Fruit fly (Drosophila melanogaster) whole organism, embryonic: Measurements from ENCODE around the gene Drs.

Source experiments
- Atf-2 ChIP-seq: fragments of 200-800 bp; sonication (Bioruptor generic); optimal IDR thresholded peaks from 2 replicates; lab custom pipeline; 2016; ENCODE audit warnings: missing biosample characterization, missing genetic modification characterization
- Bdp1 ChIP-seq: fragments of 200-800 bp; sonication (Bioruptor generic); optimal IDR thresholded peaks from 3 replicates; lab custom pipeline; 2016; ENCODE audit warnings: missing biosample characterization, missing genetic modification characterization
- Blimp-1 ChIP-seq: fragments of 200-800 bp; sonication (Bioruptor generic); optimal IDR thresholded peaks from 3 replicates; lab custom pipeline; 2018; ENCODE audit warnings: missing biosample characterization, missing genetic modification characterization, mild to moderate bottlenecking, moderate library complexity, missing genetic modification reagents
- CG10147 ChIP-seq: fragments of 200-800 bp; sonication (Bioruptor generic); optimal IDR thresholded peaks from 2 replicates; lab custom pipeline; 2019; ENCODE audit warnings: missing biosample characterization, mild to moderate bottlenecking, missing genetic modification characterization, moderate library complexity
- CG10321 ChIP-seq: fragments of 200-800 bp; sonication (Bioruptor generic); IDR thresholded peaks from 2 replicates; pipeline ENCODE4 v1.3.6; 2022; ENCODE audit warnings: missing biosample characterization, missing genetic modification characterization
- CG1233 ChIP-seq: fragments of 200-800 bp; sonication (Bioruptor generic); optimal IDR thresholded peaks from 4 replicates; lab custom pipeline; 2018; ENCODE audit warnings: missing biosample characterization, mild to moderate bottlenecking, missing genetic modification characterization
- CG12391 ChIP-seq: fragments of 200-800 bp; sonication (Bioruptor generic); optimal IDR thresholded peaks from 3 replicates; lab custom pipeline; 2018; ENCODE audit warnings: missing biosample characterization, mild to moderate bottlenecking, missing genetic modification characterization, moderate library complexity
- CG12769 ChIP-seq: fragments of 200-800 bp; sonication (Bioruptor generic); optimal IDR thresholded peaks from 2 replicates; lab custom pipeline; 2019; ENCODE audit warnings: missing biosample characterization, mild to moderate bottlenecking, missing genetic modification characterization, moderate library complexity
- CG16813 ChIP-seq: fragments of 200-800 bp; sonication (Bioruptor generic); IDR thresholded peaks from 3 replicates; pipeline ENCODE4 v1.3.6; 2022; ENCODE audit warnings: missing biosample characterization, missing genetic modification characterization; ENCODE audit not compliant: partially characterized antibody
- CG18599 ChIP-seq: fragments of 200-800 bp; sonication (Bioruptor generic); optimal IDR thresholded peaks from 3 replicates; lab custom pipeline; 2017; ENCODE audit warnings: missing biosample characterization, missing genetic modification characterization, mild to moderate bottlenecking, moderate library complexity, missing genetic modification reagents
- CG2199 ChIP-seq: fragments of 200-800 bp; sonication (Bioruptor generic); IDR thresholded peaks from 3 replicates; pipeline ENCODE4 v1.3.6; 2022; ENCODE audit warnings: missing biosample characterization, missing genetic modification characterization
- CG33557 ChIP-seq: fragments of 200-800 bp; sonication (Bioruptor generic); optimal IDR thresholded peaks from 2 replicates; lab custom pipeline; 2019; ENCODE audit warnings: missing biosample characterization, mild to moderate bottlenecking, missing genetic modification characterization, moderate library complexity
- CG4707 ChIP-seq: fragments of 200-800 bp; sonication (Bioruptor generic); optimal IDR thresholded peaks from 2 replicates; lab custom pipeline; 2018; ENCODE audit warnings: missing biosample characterization, mild to moderate bottlenecking, missing genetic modification characterization, moderate library complexity
- CG9876 ChIP-seq: fragments of 200-800 bp; sonication (Bioruptor generic); optimal IDR thresholded peaks from 2 replicates; lab custom pipeline; 2016; ENCODE audit warnings: missing biosample characterization, missing genetic modification characterization
- Camta ChIP-seq: fragments of 200-800 bp; sonication (Bioruptor generic); optimal IDR thresholded peaks from 2 replicates; lab custom pipeline; 2016; ENCODE audit warnings: missing biosample characterization, missing genetic modification characterization
- Eip74EF ChIP-seq, 2 experiments: fragments of 200-800 bp in 1 of 2; fragments of >200 bp in 1 of 2; sonication (Bioruptor generic) in 1 of 2; optimal IDR thresholded peaks; 2 replicates each; lab custom pipeline; 2017 to 2019; ENCODE audit warnings: missing biosample characterization in 2 of 2, missing genetic modification characterization in 2 of 2, mild to moderate bottlenecking in 1 of 2, moderate library complexity in 1 of 2
- Med ChIP-seq: fragments of 200-800 bp; sonication (Bioruptor generic); peaks from one replicate; lab custom pipeline; 2016; ENCODE audit warnings: missing biosample characterization, missing genetic modification characterization, mild to moderate bottlenecking, inconsistent platforms, moderate library complexity
- Poxn ChIP-seq: fragments of 200-800 bp; sonication (Bioruptor generic); IDR thresholded peaks from 2 replicates; pipeline ENCODE4 v1.3.6; 2022; ENCODE audit warnings: missing biosample characterization, missing genetic modification characterization
- Stat92E ChIP-seq, 3 experiments: fragments of >200 bp in 2 of 3; fragments of 200-800 bp in 1 of 3; sonication (Bioruptor generic) in 1 of 3; optimal IDR thresholded peaks; 2 replicates each; lab custom pipeline; 2017 to 2019; ENCODE audit warnings: missing biosample characterization in 3 of 3, missing genetic modification characterization in 3 of 3, mild to moderate bottlenecking in 1 of 3, moderate library complexity in 1 of 3
- abd-A ChIP-seq: fragments of 200-800 bp; sonication (Bioruptor generic); optimal IDR thresholded peaks from 3 replicates; lab custom pipeline; 2019; ENCODE audit warnings: missing biosample characterization, mild to moderate bottlenecking, missing genetic modification characterization, moderate library complexity
- al ChIP-seq: fragments of 200-800 bp; sonication (Bioruptor generic); IDR thresholded peaks from 2 replicates; pipeline ENCODE4 v1.3.6; 2022; ENCODE audit warnings: missing biosample characterization, missing genetic modification characterization
- bbx ChIP-seq: fragments of 200-800 bp; sonication (Bioruptor generic); IDR thresholded peaks from 2 replicates; pipeline ENCODE4 v1.3.6; 2022; ENCODE audit warnings: missing biosample characterization, missing genetic modification characterization; ENCODE audit not compliant: partially characterized antibody
- da ChIP-seq: fragments of 200-800 bp; sonication (Bioruptor generic); optimal IDR thresholded peaks from 2 replicates; lab custom pipeline; 2016; ENCODE audit warnings: missing biosample characterization, missing genetic modification characterization
- dysf ChIP-seq: fragments of 200-800 bp; sonication (Bioruptor generic); IDR thresholded peaks from 3 replicates; pipeline ENCODE4 v1.3.6; 2022; ENCODE audit warnings: missing biosample characterization, missing genetic modification characterization
- fru ChIP-seq: fragments of >200 bp; optimal IDR thresholded peaks from 2 replicates; lab custom pipeline; 2017
- grn ChIP-seq: fragments of 200-800 bp; sonication (Bioruptor generic); optimal IDR thresholded peaks from 3 replicates; lab custom pipeline; 2017; ENCODE audit warnings: missing biosample characterization, missing genetic modification characterization
- hkb ChIP-seq, 2 experiments: fragments of 200-800 bp in 1 of 2; fragments of >200 bp in 1 of 2; sonication (Bioruptor generic) in 1 of 2; IDR thresholded peaks in 1 of 2; optimal IDR thresholded peaks in 1 of 2; 2 replicates each; pipeline versions ENCODE4 v1.3.6 to Lab custom; 2017 to 2022; ENCODE audit warnings: missing biosample characterization in 1 of 2, missing genetic modification characterization in 1 of 2
- kni ChIP-seq: fragments of 200-800 bp; sonication (Bioruptor generic); optimal IDR thresholded peaks from 3 replicates; lab custom pipeline; 2017; ENCODE audit warnings: mild to moderate bottlenecking, missing biosample characterization, missing genetic modification reagents, missing genetic modification characterization
- lab ChIP-seq: fragments of 200-800 bp; sonication (Bioruptor generic); optimal IDR thresholded peaks from 3 replicates; lab custom pipeline; 2017; ENCODE audit warnings: missing biosample characterization, missing genetic modification characterization, mild to moderate bottlenecking, moderate library complexity, missing genetic modification reagents
- oc ChIP-seq: fragments of 200-800 bp; sonication (Bioruptor generic); optimal IDR thresholded peaks from 2 replicates; lab custom pipeline; 2018; ENCODE audit warnings: missing biosample characterization, mild to moderate bottlenecking, missing genetic modification characterization, moderate library complexity
- pb ChIP-seq: fragments of 200-800 bp; sonication (Bioruptor generic); optimal IDR thresholded peaks from 3 replicates; lab custom pipeline; 2016; ENCODE audit warnings: missing biosample characterization, missing genetic modification characterization
- pros ChIP-seq: fragments of 200-800 bp; sonication (Bioruptor generic); optimal IDR thresholded peaks from 3 replicates; lab custom pipeline; 2019; ENCODE audit warnings: missing biosample characterization, mild to moderate bottlenecking, missing genetic modification characterization, moderate library complexity
- repo ChIP-seq: fragments of 200-800 bp; sonication (Bioruptor generic); optimal IDR thresholded peaks from 2 replicates; lab custom pipeline; 2016; ENCODE audit warnings: missing biosample characterization, missing genetic modification characterization
- rib ChIP-seq: fragments of 200-800 bp; sonication (Bioruptor generic); IDR thresholded peaks from 2 replicates; pipeline ENCODE4 v1.3.6; 2022; ENCODE audit warnings: missing biosample characterization, missing genetic modification characterization
- salm ChIP-seq: fragments of 200-800 bp; sonication (Bioruptor generic); optimal IDR thresholded peaks from 2 replicates; lab custom pipeline; 2018; ENCODE audit warnings: missing biosample characterization, mild to moderate bottlenecking, missing genetic modification characterization
- sna ChIP-seq: fragments of 200-800 bp; sonication (Bioruptor generic); IDR thresholded peaks from 2 replicates; pipeline ENCODE4 v1.3.6; 2022; ENCODE audit warnings: missing biosample characterization, missing genetic modification characterization; ENCODE audit not compliant: partially characterized antibody
- tna ChIP-seq: fragments of 200-800 bp; sonication (Bioruptor generic); IDR thresholded peaks from 2 replicates; pipeline ENCODE4 v1.3.6; 2022; ENCODE audit warnings: missing biosample characterization, missing genetic modification characterization; ENCODE audit not compliant: partially characterized antibody
- ttk ChIP-seq: fragments of 200-800 bp; sonication (Bioruptor generic); IDR thresholded peaks from 2 replicates; pipeline ENCODE4 v2.1.2; 2022; ENCODE audit warnings: missing biosample characterization, missing genetic modification characterization
- tx ChIP-seq: fragments of 200-800 bp; sonication (Bioruptor generic); optimal IDR thresholded peaks from 2 replicates; lab custom pipeline; 2016; ENCODE audit warnings: missing biosample characterization, missing genetic modification characterization
- vvl ChIP-seq: fragments of 200-800 bp; sonication (Bioruptor generic); IDR thresholded peaks from 2 replicates; pipeline ENCODE4 v1.3.6; 2022; ENCODE audit warnings: missing biosample characterization, missing genetic modification characterization

Gene Drs

DNA sequence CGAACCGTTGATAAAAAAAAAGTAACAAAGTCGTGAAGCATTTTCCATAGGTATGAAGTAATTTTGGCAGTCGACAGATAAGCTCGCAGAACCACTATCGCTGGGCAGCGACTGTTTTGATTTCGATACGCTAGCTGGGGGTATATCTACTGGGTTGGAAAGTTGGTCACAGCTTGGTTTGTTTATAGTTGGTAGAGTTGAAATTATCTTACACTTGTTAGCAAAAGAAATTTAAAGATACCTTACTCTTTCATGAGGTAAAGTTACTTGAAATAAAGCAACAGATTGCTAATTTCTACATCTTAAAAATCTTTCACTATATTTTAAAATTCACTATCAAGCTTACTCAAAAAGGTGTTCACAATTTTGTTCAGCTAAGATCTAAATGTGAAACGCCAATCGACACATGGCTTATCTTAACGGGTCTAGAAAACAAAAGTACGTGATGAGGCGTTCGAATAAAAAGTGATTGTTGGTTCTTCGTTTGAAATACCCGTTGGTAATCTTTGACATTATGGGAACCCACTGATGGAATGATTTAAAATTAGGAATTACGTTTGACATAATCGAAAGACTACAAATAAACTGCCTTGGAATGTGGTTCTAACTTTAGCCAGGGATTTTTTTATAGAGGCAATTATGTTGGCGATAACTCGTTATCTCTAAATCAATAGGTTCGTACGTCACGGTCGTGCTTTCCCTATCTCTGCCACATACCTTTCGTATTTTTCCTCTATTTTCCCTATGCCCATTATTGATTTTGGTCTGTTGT, 18.6 kb upstream of the Drs start (continued):
- peak; percentile 1 for TF ChIP-seq CG1233
- TF ChIP-seq CG12769, result peak; percentile 10
- TF ChIP-seq tna (GFP tag; lab: Robert Waterston, UW), result no peak
- TF ChIP-seq repo (GFP tag; lab: Kevin White, UChicago), result no peak
- no peak for TF ChIP-seq CG33557 (GFP tag; lab: Kevin White, UChicago)
- no peak for TF ChIP-seq CG10321 (GFP tag; lab: Robert Waterston, UW)
- TF ChIP-seq CG12391 (tag; lab: Kevin White, UChicago), result peak; percentile 14
- TF ChIP-seq CG18599 (GFP tag; lab: Kevin White, UChicago), result peak; percentile 43
- TF ChIP-seq, all 482 proteins: peak for 43

dm6 chr3L:3351814-3352359, 17.5 kb upstream of the Drs start:
- no peak for TF ChIP-seq CG2199 (GFP tag; lab: Robert Waterston, UW)
- TF ChIP-seq Med (GFP tag; lab: Kevin White, UChicago), result peak; percentile 66
- 0 out of 2 replicates have a peak, but pooled peaks have one; percentile 24 for TF ChIP-seq vvl (GFP tag; lab: Robert Waterston, UW)
- TF ChIP-seq repo (GFP tag; lab: Kevin White, UChicago), result no peak
- TF ChIP-seq lab (GFP tag; lab: Kevin White, UChicago), result no peak
- TF ChIP-seq kni (GFP tag; lab: Kevin White, UChicago), result peak; percentile 72
- TF ChIP-seq CG9876 (GFP tag; lab: Kevin White, UChicago), result no peak
- no peak for TF ChIP-seq sna (GFP tag; lab: Robert Waterston, UW)
- TF ChIP-seq salm (tag; lab: Kevin White, UChicago), result peak; percentile 8
- peak; percentile 48 for TF ChIP-seq abd-A (tag; lab: Kevin White, UChicago)
- no peak for TF ChIP-seq ttk (GFP tag; lab: Robert Waterston, UW)
- peak; percentile 50 for TF ChIP-seq oc
- no peak for TF ChIP-seq Eip74EF (GFP tag; optimal IDR thresholded peaks at IDR 0.05; lab: Kevin White, UChicago)
- TF ChIP-seq Bdp1 (GFP tag; lab: Kevin White, UChicago), result no peak
- TF ChIP-seq hkb (optimal IDR thresholded peaks at IDR 0.05; lab: Kevin White, UChicago), result no peak
- TF ChIP-seq hkb (GFP tag; IDR thresholded peaks at IDR 0.05; lab: Robert Waterston, UW), result no peak
- no peak for TF ChIP-seq CG16813 (GFP tag; lab: Robert Waterston, UW)
- peak; percentile 83 for TF ChIP-seq Blimp-1 (GFP tag; lab: Kevin White, UChicago)
- TF ChIP-seq Atf-2 (GFP tag; lab: Kevin White, UChicago), result no peak
- no peak for TF ChIP-seq tx (GFP tag; lab: Kevin White, UChicago)
- TF ChIP-seq pros (GFP tag; lab: Kevin White, UChicago), result peak; percentile 9
- TF ChIP-seq bbx (GFP tag; lab: Robert Waterston, UW), result 0 out of 2 replicates have a peak, but pooled peaks have one; percentile 47
- peak; percentile 67 for TF ChIP-seq grn (GFP tag; lab: Kevin White, UChicago)

dm6 chr3L:3352516-3352915, 16.8 kb upstream of the Drs start:
- TF ChIP-seq da, result no peak
- peak; percentile 53 for TF ChIP-seq CG4707 (GFP tag; lab: Kevin White, UChicago)
- TF ChIP-seq dysf (GFP tag; lab: Robert Waterston, UW), result no peak
- TF ChIP-seq Stat92E (GFP tag; optimal IDR thresholded peaks at IDR 0.05; lab: Kevin White, UChicago), result no peak
- peak; percentile 94 for TF ChIP-seq Blimp-1 (GFP tag; lab: Kevin White, UChicago)
- no peak for TF ChIP-seq rib (GFP tag; lab: Robert Waterston, UW)
- no peak for TF ChIP-seq Camta (GFP tag; lab: Kevin White, UChicago)
- no peak for TF ChIP-seq Poxn
- no peak for TF ChIP-seq CG2199 (GFP tag; lab: Robert Waterston, UW)
- TF ChIP-seq fru, result no peak
- no peak for TF ChIP-seq sna (GFP tag; lab: Robert Waterston, UW)
- no peak for TF ChIP-seq CG10147
- TF ChIP-seq CG33557 (GFP tag; lab: Kevin White, UChicago), result peak; percentile 23
- no peak for TF ChIP-seq pb (GFP tag; lab: Kevin White, UChicago)
- TF ChIP-seq al (GFP tag; lab: Robert Waterston, UW), result no peak
